Fruit fly (Drosophila melanogaster) whole organism, adult: ENCODE results near the gene axed.

Experiments
- Hr96 ChIP-seq: fragments of 200-800 bp; sonication (Bioruptor generic); optimal IDR thresholded peaks from 2 replicates; lab custom pipeline; 2016; ENCODE audit warnings: missing biosample characterization, missing genetic modification characterization
- Mnt ChIP-seq: fragments of 200-800 bp; sonication (Bioruptor generic); optimal IDR thresholded peaks from 2 replicates; lab custom pipeline; 2016; ENCODE audit warnings: missing biosample characterization, mild to moderate bottlenecking, missing genetic modification characterization

- TF ChIP-seq Mnt (GFP tag; lab: Kevin White, UChicago), result no peak
- TF ChIP-seq Hr96 (GFP tag; lab: Kevin White, UChicago), result no peak
Observed at dm6 chr3L:6665541-6665940, 56.4 kb downstream of the axed start, which contains the start of gene eIF4E4.
